Worm (Caenorhabditis elegans): ENCODE measurements around the gene ent-7.

ent-7 gene

DNA sequence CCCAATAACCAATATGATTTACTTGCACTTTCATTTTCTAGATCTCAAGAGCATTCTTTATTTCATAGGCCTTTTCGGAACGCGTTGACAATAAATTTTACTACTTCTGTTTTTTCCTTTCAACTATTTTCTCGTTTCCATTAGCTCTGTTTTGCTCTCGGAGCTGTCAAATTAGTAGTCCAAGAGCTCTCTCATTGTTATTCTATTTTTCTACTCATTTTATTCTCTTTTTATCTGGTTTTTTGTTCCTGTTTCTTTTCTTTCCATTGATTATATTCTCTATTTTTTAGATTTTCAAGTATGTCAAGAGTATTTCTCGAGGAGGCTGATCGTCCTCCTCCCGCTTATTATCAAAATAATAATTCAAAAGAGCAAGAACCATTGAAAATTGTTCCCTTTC, 30.0 kb downstream of the ent-7 start, which contains the start of gene T04B2.3:
Gene T04B2.3 (plus strand): TSS at position 301 of the 400 bp plus-strand sequence.
- TF ChIP-seq cog-1 (tag; optimal IDR thresholded peaks at IDR 0.05) = no peak
- TF ChIP-seq ztf-23 (GFP tag; IDR thresholded peaks at IDR 0.05) = no peak

DNA sequence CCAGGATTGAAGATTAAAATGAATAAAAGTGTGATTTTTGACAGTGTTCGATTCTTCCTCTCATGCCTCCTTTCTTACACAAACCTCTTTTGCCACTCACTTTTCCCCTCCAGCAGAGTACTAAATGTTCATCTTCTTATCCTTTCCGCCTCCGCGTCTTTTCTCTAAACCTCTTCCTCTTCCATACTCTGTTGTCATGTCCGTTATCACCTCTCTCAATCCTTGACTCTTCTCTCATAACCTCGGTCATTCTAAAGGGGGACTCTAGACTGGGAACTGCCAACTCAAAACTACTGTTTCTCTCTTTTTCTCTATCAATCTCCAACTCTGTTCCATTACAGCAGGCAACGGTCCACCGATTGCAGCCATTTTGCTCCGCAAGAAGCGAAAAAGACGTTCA, 31.2 kb downstream of the ent-7 start:
- TF ChIP-seq flt-1 (GFP tag; IDR thresholded peaks at IDR 0.05) (no peak), cog-1 (tag; optimal IDR thresholded peaks at IDR 0.05) (no peak), tab-1 (GFP tag; IDR thresholded peaks at IDR 0.05) (no peak)

DNA sequence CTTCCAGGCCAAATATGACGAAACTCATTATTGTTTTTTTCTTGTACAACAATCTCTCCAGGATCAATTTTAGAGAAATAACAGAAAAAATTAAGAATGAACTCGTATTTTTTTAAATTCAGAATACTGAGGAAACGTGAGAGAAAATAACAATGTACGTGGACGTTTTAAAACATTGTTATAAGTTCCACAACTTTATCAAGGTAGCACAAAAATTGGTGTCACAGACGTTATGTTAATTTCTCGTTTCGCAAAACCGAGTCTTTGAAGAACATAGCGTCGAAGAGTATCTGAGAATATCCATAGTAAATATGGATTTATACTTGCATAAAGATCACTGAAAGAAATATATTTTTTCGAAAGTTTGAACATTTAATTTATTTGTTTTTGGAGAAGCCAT, 34.0 kb downstream of the ent-7 start, which contains the start of gene T04B2.8:
Gene T04B2.8 (minus strand): TSS at position 101 of the 400 bp plus-strand sequence.
- TF ChIP-seq ztf-23 (GFP tag; IDR thresholded peaks at IDR 0.05) (no peak), flt-1 (GFP tag; IDR thresholded peaks at IDR 0.05) (no peak), tab-1 (GFP tag; IDR thresholded peaks at IDR 0.05) (no peak), med-1 (GFP tag; optimal IDR thresholded peaks at IDR 0.05; ENCODE audit: insufficient read depth) (no peak), klf-2 (GFP tag; conservative IDR thresholded peaks at IDR 0.05) (no peak), ztf-29 (GFP tag; IDR thresholded peaks at IDR 0.05) (no peak), cog-1 (tag; optimal IDR thresholded peaks at IDR 0.05) (no peak), ref-1 (GFP tag; conservative IDR thresholded peaks at IDR 0.05) (no peak), T22C8.4 (GFP tag; IDR thresholded peaks at IDR 0.05) (no peak)

DNA sequence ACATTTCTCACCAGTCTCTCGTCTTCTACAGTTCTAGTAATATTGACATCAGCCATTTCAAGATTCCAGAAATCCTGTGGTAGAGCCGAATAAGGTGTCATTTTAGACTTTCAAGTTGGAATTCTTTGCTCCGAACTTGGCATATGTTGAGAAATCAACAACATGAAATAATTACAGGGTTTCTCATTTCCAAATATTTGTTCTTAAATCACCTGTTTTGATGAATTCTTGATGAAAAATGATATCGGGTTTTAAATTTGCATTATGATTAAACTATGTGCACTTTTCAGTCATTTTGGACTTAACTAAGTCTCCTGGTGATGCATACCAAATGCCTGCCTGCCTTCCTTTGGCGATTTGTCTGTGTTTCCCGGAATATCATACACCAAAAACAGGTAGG, 36.5 kb downstream of the ent-7 start, which contains the start of gene srv-12:
Gene srv-12 (minus strand): TSS at position 101 of the 400 bp plus-strand sequence.
- no peak for TF ChIP-seq ref-1 (GFP tag; conservative IDR thresholded peaks at IDR 0.05)
- TF ChIP-seq ztf-23 (GFP tag; IDR thresholded peaks at IDR 0.05) = no peak
- TF ChIP-seq ztf-29 (GFP tag; IDR thresholded peaks at IDR 0.05) = no peak
- no peak for TF ChIP-seq T22C8.4 (GFP tag; IDR thresholded peaks at IDR 0.05)
- no peak for TF ChIP-seq tab-1 (GFP tag; IDR thresholded peaks at IDR 0.05)
- no peak for TF ChIP-seq cog-1 (tag; optimal IDR thresholded peaks at IDR 0.05)
- no peak for TF ChIP-seq med-1 (GFP tag; optimal IDR thresholded peaks at IDR 0.05; ENCODE audit: insufficient read depth)
- TF ChIP-seq klf-2 (GFP tag; conservative IDR thresholded peaks at IDR 0.05) = no peak
- TF ChIP-seq flt-1 (GFP tag; IDR thresholded peaks at IDR 0.05) = no peak

DNA sequence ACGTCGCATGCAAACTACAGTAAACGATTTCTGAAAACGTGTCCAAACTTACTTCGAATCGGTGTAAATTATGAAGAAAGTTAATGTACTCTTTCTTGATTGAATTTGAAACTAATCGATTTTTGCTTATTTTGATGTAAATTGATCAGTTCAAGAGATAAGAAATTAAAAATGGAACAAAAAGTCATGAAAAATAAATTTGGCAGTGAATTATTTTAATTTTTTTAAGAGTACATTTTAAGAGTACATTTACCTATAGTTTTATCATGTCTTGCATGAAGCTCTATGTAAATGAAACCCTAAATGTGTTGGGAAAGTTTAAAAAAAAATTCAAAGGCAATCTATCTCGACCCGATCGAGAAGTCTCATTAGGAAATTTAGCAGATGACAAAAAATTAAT, 39.1 kb downstream of the ent-7 start, which contains the start of gene T04B2.7:
Gene T04B2.7 (minus strand): TSS at position 101 of the 400 bp plus-strand sequence.
- TF ChIP-seq tab-1 (GFP tag; IDR thresholded peaks at IDR 0.05) (no peak), ztf-29 (GFP tag; IDR thresholded peaks at IDR 0.05) (no peak), ztf-23 (GFP tag; IDR thresholded peaks at IDR 0.05) (no peak), cog-1 (tag; optimal IDR thresholded peaks at IDR 0.05) (no peak), ref-1 (GFP tag; conservative IDR thresholded peaks at IDR 0.05) (no peak), klf-2 (GFP tag; conservative IDR thresholded peaks at IDR 0.05) (no peak), T22C8.4 (GFP tag; IDR thresholded peaks at IDR 0.05) (no peak)

DNA sequence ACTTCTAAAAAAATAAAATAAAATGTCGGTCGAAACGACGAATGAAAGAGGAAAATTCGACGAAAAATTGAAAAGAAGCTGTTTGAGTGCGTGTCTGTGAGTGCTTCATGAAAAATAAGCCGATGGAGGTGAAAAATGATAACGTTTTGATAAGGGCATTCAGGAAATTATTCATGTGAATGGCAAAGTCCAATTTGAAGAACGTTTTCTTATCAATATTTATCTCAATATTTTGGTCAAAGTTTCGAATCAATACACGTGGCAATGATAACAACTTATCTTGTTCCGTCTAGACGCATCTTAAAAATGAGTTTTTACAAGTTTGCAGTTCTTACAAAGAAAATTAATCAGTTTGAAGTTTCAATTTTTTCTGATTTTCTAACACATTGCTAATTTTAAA, 42.1 kb downstream of the ent-7 start:
- TF ChIP-seq cog-1 (tag; optimal IDR thresholded peaks at IDR 0.05) = no peak
- no peak for TF ChIP-seq klf-2 (GFP tag; conservative IDR thresholded peaks at IDR 0.05)
- TF ChIP-seq ztf-23 (GFP tag; IDR thresholded peaks at IDR 0.05) = no peak
- no peak for TF ChIP-seq flt-1 (GFP tag; IDR thresholded peaks at IDR 0.05)
- TF ChIP-seq T22C8.4 (GFP tag; IDR thresholded peaks at IDR 0.05) = no peak
- no peak for TF ChIP-seq med-1 (GFP tag; optimal IDR thresholded peaks at IDR 0.05; ENCODE audit: insufficient read depth)
- no peak for TF ChIP-seq ztf-29 (GFP tag; IDR thresholded peaks at IDR 0.05)
- no peak for TF ChIP-seq tab-1 (GFP tag; IDR thresholded peaks at IDR 0.05)
- no peak for TF ChIP-seq ref-1 (GFP tag; conservative IDR thresholded peaks at IDR 0.05)

DNA sequence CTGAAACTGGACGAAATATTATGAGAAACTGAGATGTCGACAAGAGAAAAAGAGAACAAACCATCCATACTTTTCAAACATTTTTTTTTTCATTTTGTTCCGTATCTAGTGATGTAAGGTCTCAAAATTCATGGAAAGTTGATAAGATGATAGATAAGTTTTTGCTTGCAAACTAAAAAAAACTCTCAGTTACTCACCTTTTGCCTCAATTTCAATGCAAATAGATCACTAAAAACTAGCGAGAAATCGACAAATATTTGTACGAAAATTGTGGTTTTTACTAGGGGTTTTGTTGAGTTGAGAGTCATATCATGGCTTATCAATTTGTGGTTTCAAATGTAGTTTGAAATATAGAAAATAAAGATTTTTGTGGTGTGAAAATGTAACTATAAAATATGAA, 43.7 kb downstream of the ent-7 start:
- TF ChIP-seq flt-1 (GFP tag; IDR thresholded peaks at IDR 0.05) (no peak), ztf-23 (GFP tag; IDR thresholded peaks at IDR 0.05) (no peak), T22C8.4 (GFP tag; IDR thresholded peaks at IDR 0.05) (no peak), ref-1 (GFP tag; conservative IDR thresholded peaks at IDR 0.05) (no peak), ztf-29 (GFP tag; IDR thresholded peaks at IDR 0.05) (no peak), med-1 (GFP tag; optimal IDR thresholded peaks at IDR 0.05; ENCODE audit: insufficient read depth) (no peak), tab-1 (GFP tag; IDR thresholded peaks at IDR 0.05) (no peak), cog-1 (tag; optimal IDR thresholded peaks at IDR 0.05) (no peak), klf-2 (GFP tag; conservative IDR thresholded peaks at IDR 0.05) (no peak)

DNA sequence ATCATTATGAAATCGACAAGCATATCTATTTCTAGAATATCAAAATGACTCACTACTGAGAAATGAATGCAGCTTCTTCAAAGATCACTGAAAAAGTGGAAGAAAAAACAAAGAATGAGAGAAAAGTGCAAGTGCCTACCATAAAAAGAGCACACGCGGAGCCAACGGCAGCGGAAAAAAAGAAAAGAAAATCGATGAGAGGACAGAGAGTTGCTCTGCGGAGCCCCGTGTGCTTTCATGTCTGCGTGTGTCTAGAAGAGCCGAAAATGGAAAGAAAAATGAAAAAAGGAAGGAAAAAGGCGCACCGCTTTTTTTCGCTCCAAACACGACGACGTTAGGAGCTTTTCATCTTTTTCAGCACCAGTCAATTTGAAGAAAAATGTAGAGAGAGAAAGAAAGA, 45.7 kb downstream of the ent-7 start, which contains the start of gene ipla-7:
Gene ipla-7 (minus strand): TSS at position 122 of the 400 bp plus-strand sequence.
- TF ChIP-seq med-1 (GFP tag; optimal IDR thresholded peaks at IDR 0.05; ENCODE audit: insufficient read depth) = no peak
- TF ChIP-seq klf-2 (GFP tag; conservative IDR thresholded peaks at IDR 0.05) = no peak
- TF ChIP-seq ref-1 (GFP tag; conservative IDR thresholded peaks at IDR 0.05) = no peak
- TF ChIP-seq T22C8.4 (GFP tag; IDR thresholded peaks at IDR 0.05) = no peak
- no peak for TF ChIP-seq ztf-23 (GFP tag; IDR thresholded peaks at IDR 0.05)
- TF ChIP-seq cog-1 (tag; optimal IDR thresholded peaks at IDR 0.05) = no peak
- no peak for TF ChIP-seq ztf-29 (GFP tag; IDR thresholded peaks at IDR 0.05)
- TF ChIP-seq tab-1 (GFP tag; IDR thresholded peaks at IDR 0.05) = no peak
- no peak for TF ChIP-seq flt-1 (GFP tag; IDR thresholded peaks at IDR 0.05)

DNA sequence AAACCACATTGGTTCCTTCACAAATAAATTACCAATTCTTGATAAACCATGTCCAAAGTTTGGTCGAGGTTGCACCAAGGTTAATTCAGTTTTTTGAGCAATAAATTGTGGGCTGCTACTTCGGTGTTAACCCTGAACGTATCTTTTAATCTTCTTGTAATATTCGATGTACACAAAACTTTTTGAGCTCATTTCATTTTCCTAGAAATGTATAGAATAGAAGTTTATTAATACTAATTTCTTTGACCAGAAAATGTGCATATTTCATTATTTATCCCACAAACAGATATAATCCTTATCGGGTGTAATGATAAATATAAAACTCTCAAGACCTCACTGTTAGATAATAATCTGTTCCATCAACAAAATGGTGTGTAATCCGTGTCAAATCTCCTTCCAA, 46.9 kb downstream of the ent-7 start:
- TF ChIP-seq ztf-29 (GFP tag; IDR thresholded peaks at IDR 0.05) (no peak), ref-1 (GFP tag; conservative IDR thresholded peaks at IDR 0.05) (no peak)

DNA sequence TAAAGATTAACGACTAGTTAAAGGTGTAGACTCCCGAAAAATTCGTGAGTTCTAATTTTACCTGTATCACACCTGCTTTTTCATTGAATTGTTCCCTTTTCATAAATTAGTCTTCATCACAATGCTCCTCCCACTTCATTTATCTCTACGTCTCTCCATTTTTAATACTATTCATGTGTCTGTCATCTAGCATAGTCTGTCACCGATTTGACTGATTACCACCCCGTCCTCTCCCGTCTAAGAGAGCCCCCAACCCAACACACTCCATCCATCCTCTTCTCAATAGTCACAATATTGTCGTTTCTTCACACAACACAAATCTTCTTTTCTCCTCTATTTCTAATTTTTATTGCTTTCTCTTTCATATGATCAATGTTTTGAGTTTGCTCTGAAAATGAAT, 48.1 kb downstream of the ent-7 start:
- TF ChIP-seq cog-1 (tag; optimal IDR thresholded peaks at IDR 0.05) (no peak), tab-1 (GFP tag; IDR thresholded peaks at IDR 0.05) (no peak), T22C8.4 (GFP tag; IDR thresholded peaks at IDR 0.05) (no peak), ztf-23 (GFP tag; IDR thresholded peaks at IDR 0.05) (no peak), ztf-29 (GFP tag; IDR thresholded peaks at IDR 0.05) (no peak), ref-1 (GFP tag; conservative IDR thresholded peaks at IDR 0.05) (no peak), flt-1 (GFP tag; IDR thresholded peaks at IDR 0.05) (no peak), med-1 (GFP tag; optimal IDR thresholded peaks at IDR 0.05; ENCODE audit: insufficient read depth) (no peak), klf-2 (GFP tag; conservative IDR thresholded peaks at IDR 0.05) (no peak)

All from whole organism, midembryonic.